Fruit fly (Drosophila melanogaster): Measurements from ENCODE around the gene CG14963.

DNA sequence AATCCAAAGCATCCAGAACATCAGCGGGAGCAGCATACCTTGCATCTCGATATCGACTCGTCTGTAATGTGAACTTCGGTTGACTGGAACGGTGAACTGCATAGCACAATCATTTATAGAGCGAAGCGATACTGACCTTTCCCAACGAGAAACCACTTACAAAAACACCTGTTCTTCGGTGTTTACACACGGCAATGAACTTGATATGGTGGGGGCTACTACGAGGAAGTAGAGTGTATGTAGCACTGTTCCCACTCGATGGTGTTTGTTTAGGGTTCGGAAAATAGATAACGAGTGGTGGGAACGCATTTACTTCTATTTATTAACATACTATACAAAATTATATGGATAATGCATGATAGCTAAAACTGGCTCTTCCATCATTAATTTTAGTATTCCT lies 36.5 kb upstream of the CG14963 start, which contains the start of the genes CG32269 and CG32270:
- TF ChIP-seq CG12236 (GFP tag; optimal IDR thresholded peaks at IDR 0.05) (no peak), Fer3 (tag; optimal IDR thresholded peaks at IDR 0.05) (no peak), Scr (GFP tag; IDR thresholded peaks at IDR 0.05; ENCODE audit: partially characterized antibody) (no peak), CG7839 (tag; optimal IDR thresholded peaks at IDR 0.05) (no peak), dan (GFP tag; IDR thresholded peaks at IDR 0.05) (no peak), CG4328 (GFP tag; optimal IDR thresholded peaks at IDR 0.05) (no peak)
